Worm (Caenorhabditis elegans) whole organism, mixed stage, embryonic: Measurements from ENCODE around the gene F31E3.6.

Experiments used
- ces-1 ChIP-seq: fragments of 150-350 bp; optimal IDR thresholded peaks from 2 replicates; lab custom pipeline; 2014; ENCODE audit warnings: missing biosample characterization, missing genetic modification reagents, missing genetic modification characterization
- nhr-76 ChIP-seq: sonication (generic microtip); optimal IDR thresholded peaks from 2 replicates; lab custom pipeline; 2017; ENCODE audit warnings: missing biosample characterization, missing genetic modification characterization
- sptf-1 ChIP-seq: sonication (generic microtip); optimal IDR thresholded peaks from 2 replicates; lab custom pipeline; 2017; ENCODE audit warnings: mild to moderate bottlenecking, missing genetic modification characterization, moderate library complexity, missing compliant biosample characterization

DNA sequence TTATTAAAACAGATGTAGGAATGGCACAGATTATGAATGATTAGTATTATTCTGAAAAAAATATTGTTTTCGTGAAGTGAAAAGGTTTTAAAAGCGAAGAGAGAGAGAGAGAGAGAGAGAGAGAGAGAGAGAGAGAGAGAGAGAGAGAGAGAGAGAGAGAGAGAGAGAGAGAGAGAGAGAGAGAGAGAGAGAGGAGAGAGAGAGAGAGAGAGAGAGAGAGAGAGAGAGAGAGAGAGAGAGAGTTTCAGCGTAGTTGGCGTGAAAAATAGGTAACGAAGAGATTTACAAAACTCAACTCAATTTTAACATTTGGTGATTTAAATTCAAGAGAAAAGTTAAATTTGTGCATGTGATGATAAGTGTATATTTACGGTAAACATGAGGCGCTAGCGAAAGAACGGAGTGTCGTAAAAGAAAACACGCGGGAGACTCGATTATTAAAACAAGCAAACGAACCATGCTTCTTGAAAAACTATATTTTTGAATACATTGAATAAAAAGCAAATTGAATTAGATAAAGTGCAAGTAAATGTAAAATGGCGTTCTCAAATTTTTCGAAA is 13.7 kb upstream of the F31E3.6 start, which contains the start of gene panl-2:
- TF ChIP-seq sptf-1 (tag; lab: Kevin White, UChicago) (no peak), nhr-76 (tag; lab: Kevin White, UChicago) (no peak), ces-1 (GFP tag; lab: Kevin White, UChicago) (peak; percentile 34)
